Comparison of ENCODE assay signal across 3 fruit fly cellular contexts in the genomic region with DNA sequence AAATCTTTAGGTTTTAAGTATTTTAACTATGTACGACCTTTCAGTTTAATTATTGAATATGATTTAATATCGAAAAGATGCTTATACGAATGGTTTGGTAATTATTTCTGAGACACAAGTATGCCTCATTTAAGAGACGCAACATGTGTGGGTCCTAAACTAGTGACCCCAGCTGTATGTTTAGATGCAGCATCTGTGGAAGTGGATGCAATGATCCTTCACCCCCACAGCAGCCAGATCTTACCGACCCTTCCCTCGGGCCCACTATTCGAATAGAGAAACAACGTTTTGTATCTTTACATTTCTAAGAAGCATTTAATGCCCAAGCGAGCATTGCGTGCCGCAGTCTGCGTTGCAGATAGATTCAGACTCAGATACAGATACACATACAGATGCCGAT.
TF ChIP-seq lines count a peak whose summit lies in the region.

No protein-coding gene starts in this region.

- no peak for TF ChIP-seq CTCF in whole organism, embryonic (GFP tag; optimal IDR thresholded peaks at IDR 0.05; lab: Kevin White, UChicago)

TF ChIP-seq in whole organism, embryonic, 481 proteins besides CTCF, POLR2A, EP300 and RAD21:
- TF ChIP-seq crol (GFP tag; IDR thresholded peaks at IDR 0.05; lab: Robert Waterston, UW) (peak; percentile 85), sisA (GFP tag; IDR thresholded peaks at IDR 0.05; lab: Robert Waterston, UW) (no peak), ab (GFP tag; optimal IDR thresholded peaks at IDR 0.05; lab: Kevin White, UChicago) (no peak), Sin3A (optimal IDR thresholded peaks at IDR 0.05; lab: Kevin White, UChicago) (no peak), CG1832 (GFP tag; optimal IDR thresholded peaks at IDR 0.05; lab: Kevin White, UChicago) (no peak), CG2712 (tag; optimal IDR thresholded peaks at IDR 0.05; lab: Kevin White, UChicago) (peak; percentile 0), jigr1 (GFP tag; IDR thresholded peaks at IDR 0.05; lab: Robert Waterston, UW) (no peak), Six4 (GFP tag; optimal IDR thresholded peaks at IDR 0.05; lab: Kevin White, UChicago) (no peak), CG3847 (GFP tag; IDR thresholded peaks at IDR 0.05; lab: Robert Waterston, UW) (no peak), CG17359 (tag; optimal IDR thresholded peaks at IDR 0.05; lab: Kevin White, UChicago) (no peak), esg (GFP tag; conservative IDR thresholded peaks at IDR 0.05; lab: Robert Waterston, UW) (no peak), sob (GFP tag; IDR thresholded peaks at IDR 0.05; lab: Robert Waterston, UW) (no peak), CG11696 (GFP tag; IDR thresholded peaks at IDR 0.05; lab: Robert Waterston, UW) (peak; percentile 61), CG7372 (GFP tag; IDR thresholded peaks at IDR 0.05; lab: Robert Waterston, UW) (no peak), unc-4 (GFP tag; IDR thresholded peaks at IDR 0.05; lab: Robert Waterston, UW; ENCODE audit: partially characterized antibody) (no peak), twi (tag; optimal IDR thresholded peaks at IDR 0.05; lab: Kevin White, UChicago) (peak; percentile 94), Myb (GFP tag; optimal IDR thresholded peaks at IDR 0.05; lab: Kevin White, UChicago) (no peak)

TF ChIP-seq in whole organism, prepupa, 60 proteins besides CTCF, POLR2A, EP300 and RAD21:
- no peak for TF ChIP-seq CG1621 (tag; optimal IDR thresholded peaks at IDR 0.05; lab: Kevin White, UChicago)
- peak in 1 of 2 experiments; percentile 16 for TF ChIP-seq ss (GFP tag; optimal IDR thresholded peaks at IDR 0.05; lab: Kevin White, UChicago)
- peak; percentile 20 for TF ChIP-seq Eip78C (GFP tag; lab: Kevin White, UChicago)
TF ChIP-seq in whole organism, prepupa: peak in this region for 2.

TF ChIP-seq in whole organism, pupa, 21 proteins besides CTCF, POLR2A, EP300 and RAD21:
- no peak for TF ChIP-seq Ets98B (GFP tag; IDR thresholded peaks at IDR 0.05; lab: Robert Waterston, UW)
- TF ChIP-seq Pif1B (GFP tag; optimal IDR thresholded peaks at IDR 0.05; lab: Kevin White, UChicago): no peak
- peak; percentile 5 for TF ChIP-seq CG8301 (tag; optimal IDR thresholded peaks at IDR 0.05; lab: Kevin White, UChicago)
